Fruit fly (Drosophila melanogaster): Measurements from ENCODE around the gene CG16753.

CG16753 gene

DNA sequence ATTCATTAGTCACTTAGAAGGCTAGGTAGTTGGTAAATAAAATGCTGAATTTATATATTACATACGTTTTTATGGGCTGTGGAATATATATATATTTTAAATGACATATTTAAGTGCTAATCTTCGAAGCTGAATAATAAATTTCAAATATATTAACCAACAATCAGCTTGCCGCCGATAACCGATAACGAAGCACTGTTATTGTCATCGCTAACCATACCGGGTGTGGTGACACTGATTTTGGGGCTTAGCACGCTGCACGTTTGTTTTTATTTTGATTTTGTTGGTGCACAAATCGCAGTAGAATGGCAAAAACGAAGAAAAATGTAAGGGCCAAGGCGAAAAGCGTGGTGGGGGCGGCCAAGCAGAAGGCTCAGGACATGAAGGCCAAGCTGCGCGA, at the start of gene CG16753:
Gene CG16753, plus strand, starts transcription at position 229 of the 400 bp plus-strand sequence.
- TF ChIP-seq CTCF (optimal IDR thresholded peaks at IDR 0.05) (no peak), CG8478 (optimal IDR thresholded peaks at IDR 0.05) (no peak)

- no peak for TF ChIP-seq CG8478 (optimal IDR thresholded peaks at IDR 0.05)
- TF ChIP-seq CTCF (optimal IDR thresholded peaks at IDR 0.05), result no peak
Measured at dm6 chr3L:3013496-3013895, 41.4 kb upstream of the CG16753 start.

- TF ChIP-seq CTCF (optimal IDR thresholded peaks at IDR 0.05) (no peak), CG8478 (optimal IDR thresholded peaks at IDR 0.05) (no peak)
Measured at dm6 chr3L:3015969-3016368, 38.9 kb upstream of the CG16753 start, which contains the start of gene CG32488. Gene CG32488 (minus strand): TSS chr3L:3016069.

DNA sequence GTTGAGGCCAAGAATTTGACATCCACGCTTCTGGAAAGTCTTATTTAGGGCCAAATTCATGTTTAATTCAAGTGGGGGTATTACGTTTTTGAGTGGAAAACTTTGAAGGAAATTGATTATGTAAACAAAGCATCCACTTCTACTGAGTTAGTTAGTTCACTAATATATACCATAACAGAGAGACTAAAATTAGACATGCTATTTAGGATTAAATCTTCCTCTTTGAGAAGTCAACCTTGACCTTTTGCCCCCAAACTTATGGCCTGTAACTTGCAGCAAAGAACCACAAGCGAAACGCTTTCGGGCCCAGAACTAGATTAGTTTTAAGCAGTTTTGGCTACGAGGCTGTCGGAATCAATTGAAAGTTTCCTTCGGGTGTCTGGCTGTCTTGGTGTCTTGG, 37.7 kb upstream of the CG16753 start, which contains the start of gene CG32487:
Gene CG32487, minus strand, starts transcription at position 101 of the 400 bp plus-strand sequence.
- TF ChIP-seq CTCF (optimal IDR thresholded peaks at IDR 0.05) (no peak), CG8478 (optimal IDR thresholded peaks at IDR 0.05) (no peak)

DNA sequence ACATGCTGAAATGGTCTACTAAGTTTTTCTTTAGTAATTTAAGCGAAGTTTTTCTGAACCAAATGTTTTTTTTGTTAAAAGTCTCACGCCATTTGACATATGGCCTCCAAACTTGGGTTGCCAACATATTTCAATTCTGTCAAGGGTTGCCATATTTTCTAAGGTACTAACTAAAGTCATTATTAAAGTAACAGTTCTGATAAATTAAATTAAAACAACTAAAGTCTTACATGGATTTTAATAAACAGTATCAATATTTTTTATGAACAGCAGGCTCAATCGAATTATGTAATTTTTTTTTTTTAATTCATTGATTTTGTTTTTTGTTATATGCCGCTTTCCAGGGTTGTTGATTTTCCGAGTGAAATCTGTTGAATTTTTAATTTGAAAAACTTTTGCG, 28.5 kb upstream of the CG16753 start, which contains the start of gene aly:
Gene aly, minus strand, starts transcription at position 101 of the 400 bp plus-strand sequence.
- TF ChIP-seq CG8478 (optimal IDR thresholded peaks at IDR 0.05) (no peak), CTCF (optimal IDR thresholded peaks at IDR 0.05) (no peak)

- TF ChIP-seq CTCF (optimal IDR thresholded peaks at IDR 0.05), result no peak
- TF ChIP-seq CG8478 (optimal IDR thresholded peaks at IDR 0.05), result no peak
Measured at dm6 chr3L:3034779-3035643, 19.9 kb upstream of the CG16753 start, which contains the start of gene CG2162. Gene CG2162 (plus strand): TSS chr3L:3035196.

- TF ChIP-seq CTCF (optimal IDR thresholded peaks at IDR 0.05), result no peak
- no peak for TF ChIP-seq CG8478 (optimal IDR thresholded peaks at IDR 0.05)
Measured at dm6 chr3L:3035769-3036583, 18.9 kb upstream of the CG16753 start.

DNA sequence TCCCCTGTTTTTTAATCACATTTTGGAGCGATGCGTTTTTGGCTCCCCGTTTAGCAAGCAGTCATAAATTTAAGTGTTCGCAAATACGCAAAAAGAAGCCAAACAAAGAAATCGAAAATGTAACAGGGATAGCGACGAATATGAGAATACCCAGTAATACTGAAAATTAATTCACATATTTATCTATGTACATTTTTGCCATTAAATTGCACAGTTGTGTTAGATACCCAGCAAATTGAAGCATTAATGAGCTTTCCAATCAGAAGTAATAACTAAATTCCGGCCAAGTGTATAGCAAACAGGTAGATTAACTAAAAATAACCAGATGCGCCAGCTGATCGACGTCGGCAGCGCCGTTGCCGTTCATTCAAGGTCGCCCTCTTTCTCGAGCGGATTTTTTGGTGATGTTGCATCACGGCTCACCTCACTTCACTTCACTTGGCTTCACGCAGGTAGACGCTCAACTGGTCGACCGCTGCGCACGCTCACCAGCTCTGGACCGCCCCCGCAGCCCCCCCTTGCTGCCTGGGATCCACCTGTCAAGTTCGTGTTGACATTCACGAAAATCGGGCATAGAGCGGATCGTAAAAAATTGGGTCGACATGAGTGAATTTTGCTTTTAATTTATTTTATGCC, 17.8 kb upstream of the CG16753 start:
- TF ChIP-seq CTCF (optimal IDR thresholded peaks at IDR 0.05), result no peak
- no peak for TF ChIP-seq CG8478 (optimal IDR thresholded peaks at IDR 0.05)

- TF ChIP-seq CG8478 (optimal IDR thresholded peaks at IDR 0.05), result no peak
- no peak for TF ChIP-seq CTCF (optimal IDR thresholded peaks at IDR 0.05)
Measured at dm6 chr3L:3037822-3038563, 16.9 kb upstream of the CG16753 start.

dm6 chr3L:3042150-3043049, 12.5 kb upstream of the CG16753 start, which contains the start of gene Prx4:
Gene Prx4 (plus strand): TSS chr3L:3042359.
- TF ChIP-seq CTCF (optimal IDR thresholded peaks at IDR 0.05), result no peak
- no peak for TF ChIP-seq CG8478 (optimal IDR thresholded peaks at IDR 0.05)

DNA sequence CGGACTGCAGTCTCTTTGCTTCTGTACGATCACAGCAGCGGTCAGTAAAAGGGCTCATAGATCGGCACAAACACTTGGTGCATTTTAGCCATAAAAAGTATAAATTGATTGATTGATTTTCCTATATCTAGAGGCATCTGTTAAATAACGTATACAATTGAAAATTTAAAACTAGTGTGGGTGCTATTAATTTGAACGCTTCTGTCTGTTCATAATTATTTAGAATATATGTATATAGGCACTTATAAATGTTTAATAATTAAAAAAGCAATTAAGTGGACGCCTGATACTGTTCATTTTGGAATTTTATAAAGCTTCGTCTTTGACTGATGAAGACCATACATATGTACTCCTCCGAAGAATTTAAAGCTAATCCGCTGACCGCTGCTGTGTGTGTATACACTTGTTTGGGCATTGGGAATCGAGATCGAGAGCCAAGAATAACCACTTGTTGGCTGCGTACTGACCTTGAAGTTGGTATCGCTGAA, 9.6 kb upstream of the CG16753 start:
- TF ChIP-seq CG8478 (optimal IDR thresholded peaks at IDR 0.05) (no peak), CTCF (optimal IDR thresholded peaks at IDR 0.05) (no peak)

DNA sequence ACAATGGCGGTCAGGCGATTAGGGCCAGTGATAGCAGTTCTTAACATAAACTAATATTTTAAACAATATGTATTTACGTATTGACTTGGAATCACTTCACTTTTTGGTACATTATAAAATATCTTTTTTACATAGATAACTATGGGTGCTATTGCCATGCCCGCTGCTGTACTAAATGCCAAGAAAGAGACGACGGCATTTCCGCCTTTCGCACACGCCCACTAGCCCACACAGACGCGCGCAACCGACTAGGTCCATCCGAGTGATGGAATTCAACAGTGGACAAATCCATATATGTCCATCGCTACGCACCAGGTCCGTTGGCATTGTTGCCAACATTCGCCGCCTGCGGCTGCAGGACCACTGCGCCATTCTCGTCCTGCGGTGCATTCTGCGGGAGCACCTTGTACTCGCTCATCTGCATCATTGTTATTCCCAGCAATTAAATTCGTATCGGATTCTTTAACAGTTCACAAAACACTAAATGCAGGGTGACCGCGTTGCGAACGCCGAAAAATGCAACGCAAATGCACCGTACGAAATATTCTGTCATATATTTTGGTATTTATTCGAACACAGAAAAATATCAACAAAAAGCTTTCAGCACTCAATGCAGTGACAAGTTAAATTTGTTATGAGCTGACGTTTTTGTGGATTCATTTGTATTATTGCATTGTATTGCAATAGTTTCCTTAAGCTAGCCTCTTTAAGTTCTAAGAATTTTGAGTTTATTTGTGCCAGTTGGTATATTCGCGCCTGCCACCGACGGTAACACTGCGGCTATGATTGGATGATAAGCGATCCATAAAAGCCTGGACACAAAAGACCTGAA, 8.3 kb upstream of the CG16753 start, which contains the start of the genes scramb2 and Sk2:
Gene scramb2, minus strand, starts transcription at position 488 of the 832 bp plus-strand sequence.
Gene Sk2, plus strand, starts transcription at position 763 of the 832 bp plus-strand sequence.
- TF ChIP-seq CG8478 (optimal IDR thresholded peaks at IDR 0.05), result no peak
- TF ChIP-seq CTCF (optimal IDR thresholded peaks at IDR 0.05), result no peak

Measured in S2 (cell line).